Worm (Caenorhabditis elegans): ENCODE data around the gene T19C3.4.
A peak's percentile ranks its signal among the peaks of the same experiment; 100 is the strongest.

T19C3.4 gene

ce11 chrIII:654365-654764, 34.3 kb upstream of the T19C3.4 start:
- TF ChIP-seq eor-1 (tag; optimal IDR thresholded peaks at IDR 0.05): no peak
- TF ChIP-seq nhr-23 (tag; optimal IDR thresholded peaks at IDR 0.05): peak; percentile 52

- TF ChIP-seq nhr-11 (tag; optimal IDR thresholded peaks at IDR 0.05) (no peak), egl-27 (tag; optimal IDR thresholded peaks at IDR 0.05) (no peak), nhr-25 (tag; optimal IDR thresholded peaks at IDR 0.05) (peak; percentile 48), nhr-23 (tag; optimal IDR thresholded peaks at IDR 0.05) (no peak), elt-2 (tag; optimal IDR thresholded peaks at IDR 0.05) (peak; percentile 71), ceh-28 (tag; optimal IDR thresholded peaks at IDR 0.05) (peak; percentile 52), mdl-1 (tag; optimal IDR thresholded peaks at IDR 0.05) (no peak), pqm-1 (tag; optimal IDR thresholded peaks at IDR 0.05) (peak; percentile 76), nfya-1 (tag; optimal IDR thresholded peaks at IDR 0.05; ENCODE audit: insufficient read depth) (no peak), R02D3.7 (tag; optimal IDR thresholded peaks at IDR 0.05) (no peak), jun-1 (tag; optimal IDR thresholded peaks at IDR 0.05) (peak; percentile 54), nhr-43 (tag; optimal IDR thresholded peaks at IDR 0.05; ENCODE audit: poor library complexity, severe bottlenecking) (no peak), ceh-16 (tag; optimal IDR thresholded peaks at IDR 0.05) (no peak), tbx-2 (tag; optimal IDR thresholded peaks at IDR 0.05) (no peak)
Observed at ce11 chrIII:651587-651986, 31.5 kb upstream of the T19C3.4 start.

- TF ChIP-seq nhr-25 (tag; optimal IDR thresholded peaks at IDR 0.05): peak; percentile 57
- TF ChIP-seq nhr-77 (tag; optimal IDR thresholded peaks at IDR 0.05): no peak
- TF ChIP-seq lsy-12 (tag; optimal IDR thresholded peaks at IDR 0.05): no peak
Observed at ce11 chrIII:650539-650938, 30.5 kb upstream of the T19C3.4 start.

- TF ChIP-seq nhr-67 (tag; optimal IDR thresholded peaks at IDR 0.05): no peak
- no peak for TF ChIP-seq nhr-25 (tag; optimal IDR thresholded peaks at IDR 0.05)
- TF ChIP-seq nhr-11 (tag; optimal IDR thresholded peaks at IDR 0.05): no peak
- TF ChIP-seq pqm-1 (tag; optimal IDR thresholded peaks at IDR 0.05): no peak
- no peak for TF ChIP-seq ceh-28 (tag; optimal IDR thresholded peaks at IDR 0.05)
- no peak for TF ChIP-seq eor-1 (tag; optimal IDR thresholded peaks at IDR 0.05)
- TF ChIP-seq pha-4 (tag; optimal IDR thresholded peaks at IDR 0.05): no peak
- no peak for TF ChIP-seq snpc-4 (tag; optimal IDR thresholded peaks at IDR 0.05)
- TF ChIP-seq sea-2 (GFP tag; optimal IDR thresholded peaks at IDR 0.05): no peak
- no peak for TF ChIP-seq ceh-82 (tag; optimal IDR thresholded peaks at IDR 0.05)
- TF ChIP-seq nhr-76 (tag; optimal IDR thresholded peaks at IDR 0.05): no peak
- no peak for TF ChIP-seq ama-1 (optimal IDR thresholded peaks at IDR 0.05)
- TF ChIP-seq lsy-12 (tag; optimal IDR thresholded peaks at IDR 0.05): no peak
- TF ChIP-seq nhr-43 (tag; optimal IDR thresholded peaks at IDR 0.05; ENCODE audit: poor library complexity, severe bottlenecking): no peak
Observed at ce11 chrIII:649935-650334, 29.9 kb upstream of the T19C3.4 start.

- peak; percentile 19 for TF ChIP-seq nhr-23 (tag; optimal IDR thresholded peaks at IDR 0.05)
- no peak for TF ChIP-seq fkh-2 (tag; optimal IDR thresholded peaks at IDR 0.05)
- TF ChIP-seq nfya-1 (tag; optimal IDR thresholded peaks at IDR 0.05; ENCODE audit: insufficient read depth): peak; percentile 26
- no peak for TF ChIP-seq ztf-11 (tag; optimal IDR thresholded peaks at IDR 0.05)
- TF ChIP-seq skn-1 (tag; optimal IDR thresholded peaks at IDR 0.05): no peak
- TF ChIP-seq nhr-237 (tag; optimal IDR thresholded peaks at IDR 0.05): no peak
- no peak for TF ChIP-seq lin-39 (tag; optimal IDR thresholded peaks at IDR 0.05)
- no peak for TF ChIP-seq nhr-25 (tag; optimal IDR thresholded peaks at IDR 0.05)
- no peak for TF ChIP-seq ztf-4 (tag; optimal IDR thresholded peaks at IDR 0.05)
- TF ChIP-seq unc-62 (GFP tag; optimal IDR thresholded peaks at IDR 0.05): no peak
- peak; percentile 78 for TF ChIP-seq pha-4 (tag; optimal IDR thresholded peaks at IDR 0.05)
- peak; percentile 47 for TF ChIP-seq hmg-11 (tag; optimal IDR thresholded peaks at IDR 0.05)
Observed at ce11 chrIII:647248-647647, 27.2 kb upstream of the T19C3.4 start.

- no peak for TF ChIP-seq nhr-67 (tag; optimal IDR thresholded peaks at IDR 0.05)
- TF ChIP-seq fos-1 (tag; optimal IDR thresholded peaks at IDR 0.05): no peak
- TF ChIP-seq ztf-11 (tag; optimal IDR thresholded peaks at IDR 0.05): no peak
- TF ChIP-seq pqm-1 (tag; optimal IDR thresholded peaks at IDR 0.05): no peak
- TF ChIP-seq nhr-12 (tag; optimal IDR thresholded peaks at IDR 0.05): no peak
- TF ChIP-seq unc-39 (tag; optimal IDR thresholded peaks at IDR 0.05): no peak
- no peak for TF ChIP-seq eor-1 (tag; optimal IDR thresholded peaks at IDR 0.05)
- no peak for TF ChIP-seq lin-15B (tag; optimal IDR thresholded peaks at IDR 0.05)
- no peak for TF ChIP-seq nhr-76 (tag; optimal IDR thresholded peaks at IDR 0.05)
- TF ChIP-seq unc-62 (GFP tag; optimal IDR thresholded peaks at IDR 0.05): no peak
- TF ChIP-seq zag-1 (tag; optimal IDR thresholded peaks at IDR 0.05): no peak
Observed at ce11 chrIII:646454-646853, 26.4 kb upstream of the T19C3.4 start, which contains the start of gene orai-1. TSS of gene orai-1 (plus strand) at chrIII:646754.
